Fruit fly (Drosophila melanogaster): ENCODE data around the gene rudhira.

The rudhira gene

dm6 chrX:11885356-11885755, 68.7 kb downstream of the rudhira start (continued):
- TF ChIP-seq CkIIα-i1 (GFP tag; IDR thresholded peaks at IDR 0.05) (no peak), schlank (tag; optimal IDR thresholded peaks at IDR 0.05) (no peak), CG30020 (tag; optimal IDR thresholded peaks at IDR 0.05) (no peak), CG12299 (tag; optimal IDR thresholded peaks at IDR 0.05) (no peak), CG18476 (GFP tag; optimal IDR thresholded peaks at IDR 0.05) (no peak), E2f1 (GFP tag; IDR thresholded peaks at IDR 0.05) (no peak), Antp (GFP tag; optimal IDR thresholded peaks at IDR 0.05) (no peak), CG31224 (GFP tag; IDR thresholded peaks at IDR 0.05) (0 out of 2 replicates have a peak, but pooled peaks have one; percentile 26), Lim3 (GFP tag; IDR thresholded peaks at IDR 0.05) (no peak), row (GFP tag; IDR thresholded peaks at IDR 0.05) (peak; percentile 79), Dll (GFP tag; IDR thresholded peaks at IDR 0.05; ENCODE audit: partially characterized antibody) (no peak), ranshi (GFP tag; IDR thresholded peaks at IDR 0.05) (peak; percentile 41; the same call in 1 of the 2 replicates), Hr39 (optimal IDR thresholded peaks at IDR 0.05) (no peak), bsh (GFP tag; optimal IDR thresholded peaks at IDR 0.05) (peak in 1 of 2 experiments; percentile 31), sr (GFP tag; IDR thresholded peaks at IDR 0.05) (no peak), CG18619 (GFP tag; optimal IDR thresholded peaks at IDR 0.05) (peak; percentile 37), CG17802 (tag; optimal IDR thresholded peaks at IDR 0.05) (no peak), lilli (GFP tag; optimal IDR thresholded peaks at IDR 0.05) (no peak), Ssrp (tag; optimal IDR thresholded peaks at IDR 0.05) (peak; percentile 3), aop (GFP tag; IDR thresholded peaks at IDR 0.05) (no peak), CG7745 (tag; optimal IDR thresholded peaks at IDR 0.05) (no peak), CG5953 (GFP tag; IDR thresholded peaks at IDR 0.05) (no peak), ab (GFP tag; optimal IDR thresholded peaks at IDR 0.05) (no peak), gfzf (GFP tag; optimal IDR thresholded peaks at IDR 0.05) (no peak), CG13123 (GFP tag; optimal IDR thresholded peaks at IDR 0.05) (no peak), peb (GFP tag; IDR thresholded peaks at IDR 0.05) (no peak), CG10431 (GFP tag; optimal IDR thresholded peaks at IDR 0.05) (no peak), CG16813 (GFP tag; IDR thresholded peaks at IDR 0.05; ENCODE audit: partially characterized antibody) (no peak), tio (GFP tag; optimal IDR thresholded peaks at IDR 0.05) (no peak), Pdp1 (GFP tag; optimal IDR thresholded peaks at IDR 0.05) (no peak), psq (GFP tag; optimal IDR thresholded peaks at IDR 0.05) (no peak), CG9215 (GFP tag; IDR thresholded peaks at IDR 0.05) (no peak), Deaf1 (tag; optimal IDR thresholded peaks at IDR 0.05) (peak; percentile 39), ftz-f1 (GFP tag; optimal IDR thresholded peaks at IDR 0.05) (no peak), CG7928 (GFP tag; optimal IDR thresholded peaks at IDR 0.05) (no peak), CG6683 (GFP tag; optimal IDR thresholded peaks at IDR 0.05) (peak; percentile 5), Awh (GFP tag; IDR thresholded peaks at IDR 0.05) (0 out of 2 replicates have a peak, but pooled peaks have one; percentile 16), CG15514 (GFP tag; optimal IDR thresholded peaks at IDR 0.05) (peak; percentile 45), B-H1 (GFP tag; IDR thresholded peaks at IDR 0.05) (no peak), prd (optimal IDR thresholded peaks at IDR 0.05) (no peak), prd (GFP tag; IDR thresholded peaks at IDR 0.05) (0 out of 3 replicates have a peak, but pooled peaks have one; percentile 18), Six4 (GFP tag; optimal IDR thresholded peaks at IDR 0.05) (no peak), BtbVII (GFP tag; optimal IDR thresholded peaks at IDR 0.05) (peak; percentile 62), vvl (GFP tag; IDR thresholded peaks at IDR 0.05) (peak; percentile 52; the same call in 1 of the 2 replicates), pros (GFP tag; optimal IDR thresholded peaks at IDR 0.05) (no peak), esg (GFP tag; conservative IDR thresholded peaks at IDR 0.05) (peak; percentile 34; the same call in 1 of the 2 replicates), CG1603 (tag; optimal IDR thresholded peaks at IDR 0.05) (no peak), phol (tag; optimal IDR thresholded peaks at IDR 0.05) (peak; percentile 48), HLH54F (GFP tag; optimal IDR thresholded peaks at IDR 0.05) (no peak), Poxn (GFP tag; IDR thresholded peaks at IDR 0.05) (no peak), CG14667 (GFP tag; IDR thresholded peaks at IDR 0.05) (no peak), gcm (GFP tag; optimal IDR thresholded peaks at IDR 0.05) (no peak)

Data from whole organism, embryonic.